Worm (Caenorhabditis elegans) whole organism, L1 larva: Measurements from ENCODE around the gene set-30.

Source experiments
- dsc-1 ChIP-seq: sonication (generic microtip); optimal IDR thresholded peaks from 2 replicates; lab custom pipeline; 2016; ENCODE audit warnings: mild to moderate bottlenecking, missing genetic modification characterization, missing compliant biosample characterization
- jun-1 ChIP-seq: fragments of 150-350 bp; optimal IDR thresholded peaks from 2 replicates; lab custom pipeline; 2014; ENCODE audit warnings: missing biosample characterization, missing genetic modification reagents, missing genetic modification characterization
- nhr-237 ChIP-seq: fragments of 150-350 bp; optimal IDR thresholded peaks from 2 replicates; lab custom pipeline; 2014; ENCODE audit warnings: missing biosample characterization, missing genetic modification characterization
- sptf-1 ChIP-seq: fragments of 150-350 bp; optimal IDR thresholded peaks from 2 replicates; lab custom pipeline; 2014; ENCODE audit warnings: missing biosample characterization, missing genetic modification characterization

DNA sequence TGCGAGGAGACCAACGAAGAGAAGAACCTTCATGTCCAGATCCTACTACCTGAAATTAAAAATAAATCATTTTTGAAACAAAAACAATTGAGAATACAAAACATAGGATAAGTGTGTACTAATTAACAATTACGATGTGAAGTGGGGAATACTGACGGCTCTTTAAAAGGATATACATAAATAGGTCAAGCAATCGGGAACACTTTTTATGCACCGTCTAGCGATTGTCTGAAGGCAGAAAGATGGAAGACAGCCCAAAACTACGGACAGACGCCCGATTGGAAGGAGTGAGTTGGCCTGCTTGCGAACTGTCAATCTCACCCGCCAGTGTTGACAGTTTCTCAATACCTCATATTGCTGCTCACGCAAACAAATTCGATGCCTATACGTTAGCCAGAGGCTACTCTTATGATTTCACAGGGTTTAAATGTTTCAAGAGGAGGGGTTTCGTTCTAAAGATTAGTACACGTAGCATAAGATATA is 28.2 kb upstream of the set-30 start, which contains the start of gene calu-1:
- TF ChIP-seq jun-1 (tag; lab: Kevin White, UChicago) (no peak), sptf-1 (tag; lab: Kevin White, UChicago) (no peak), nhr-237 (tag; lab: Kevin White, UChicago) (no peak), dsc-1 (tag; lab: Kevin White, UChicago) (no peak)
